Worm (Caenorhabditis elegans) whole organism, L1 larva: Measurements from ENCODE around the gene C37C3.18.

ENCODE experiments used
- C04F5.9 ChIP-seq: sonication (generic microtip); optimal IDR thresholded peaks from 2 replicates; lab custom pipeline; 2016; ENCODE audit warnings: missing genetic modification characterization, missing compliant biosample characterization
- C16A3.4 ChIP-seq: fragments of 150-350 bp; optimal IDR thresholded peaks from 2 replicates; lab custom pipeline; 2014; ENCODE audit warnings: missing biosample characterization, missing genetic modification characterization
- F16B12.6 ChIP-seq: fragments of 150-350 bp; optimal IDR thresholded peaks from 2 replicates; lab custom pipeline; 2014; ENCODE audit warnings: missing biosample characterization, missing genetic modification characterization
- alr-1 ChIP-seq: fragments of 200-800 bp; sonication (Bioruptor generic); optimal IDR thresholded peaks from 2 replicates; lab custom pipeline; 2018; ENCODE audit warnings: borderline replicate concordance, mild to moderate bottlenecking, missing genetic modification characterization, missing compliant biosample characterization
- aly-2 ChIP-seq: fragments of 150-350 bp; optimal IDR thresholded peaks from 2 replicates; lab custom pipeline; 2014; ENCODE audit warnings: missing biosample characterization, missing genetic modification characterization
- blmp-1 ChIP-seq: fragments of 150-350 bp; optimal IDR thresholded peaks from 2 replicates; lab custom pipeline; 2014; ENCODE audit warnings: missing biosample characterization, missing genetic modification characterization
- ceh-90 ChIP-seq: sonication (generic microtip); optimal IDR thresholded peaks from 2 replicates; lab custom pipeline; 2016; ENCODE audit warnings: missing genetic modification characterization, missing compliant biosample characterization
- ces-1 ChIP-seq: fragments of 150-350 bp; optimal IDR thresholded peaks from 2 replicates; lab custom pipeline; 2014; ENCODE audit warnings: missing biosample characterization, missing genetic modification reagents, missing genetic modification characterization
- dpl-1 ChIP-seq, 3 experiments: fragments of 150-350 bp in 2 of 3; sonication (generic microtip) in 1 of 3; optimal IDR thresholded peaks; 2 replicates each; lab custom pipeline; 2014 to 2017; ENCODE audit warnings: missing biosample characterization in 3 of 3, missing genetic modification characterization in 3 of 3, missing genetic modification reagents in 3 of 3
- dsc-1 ChIP-seq: sonication (generic microtip); optimal IDR thresholded peaks from 2 replicates; lab custom pipeline; 2016; ENCODE audit warnings: mild to moderate bottlenecking, missing genetic modification characterization, missing compliant biosample characterization
- efl-1 ChIP-seq, 4 experiments: fragments of 150-350 bp; optimal IDR thresholded peaks in 3 of 4; peaks in 1 of 4; 1 replicate in 1 of 4; 2 replicates in 3 of 4; lab custom pipeline; 2014; ENCODE audit warnings: missing biosample characterization in 2 of 4, missing genetic modification characterization in 2 of 4, missing genetic modification reagents in 2 of 4
- egl-13 ChIP-seq: sonication (generic microtip); optimal IDR thresholded peaks from 2 replicates; lab custom pipeline; 2016; ENCODE audit warnings: missing genotype, missing genetic modification reagents, missing genetic modification characterization, missing compliant biosample characterization
- egl-27 ChIP-seq, 2 experiments: fragments of 150-350 bp in 1 of 2; sonication (generic microtip); optimal IDR thresholded peaks; 3 replicates each; lab custom pipeline; 2017 to 2018; ENCODE audit warnings: missing biosample characterization in 2 of 2, missing genetic modification characterization in 2 of 2, missing genetic modification reagents in 2 of 2
- elt-2 ChIP-seq: sonication (generic microtip); optimal IDR thresholded peaks from 2 replicates; lab custom pipeline; 2016; ENCODE audit warnings: missing genetic modification characterization, mild to moderate bottlenecking, inconsistent platforms, missing compliant biosample characterization, missing genetic modification reagents
- elt-3 ChIP-seq, 6 experiments: fragments of 150-350 bp in 1 of 6; sonication (generic microtip); optimal IDR thresholded peaks; 2 replicates each; lab custom pipeline; 2017 to 2018; ENCODE audit warnings: missing biosample characterization in 6 of 6, missing genetic modification characterization in 6 of 6, inconsistent platforms in 1 of 6
- fkh-10 ChIP-seq: sonication (generic microtip); optimal IDR thresholded peaks from 2 replicates; lab custom pipeline; 2017; ENCODE audit warnings: missing biosample characterization, missing genetic modification reagents, missing genetic modification characterization
- fos-1 ChIP-seq: fragments of 150-350 bp; optimal IDR thresholded peaks from 2 replicates; lab custom pipeline; 2014; ENCODE audit warnings: missing biosample characterization, missing genetic modification characterization
- irx-1 ChIP-seq: sonication (generic microtip); optimal IDR thresholded peaks from 2 replicates; lab custom pipeline; 2016; ENCODE audit warnings: missing genetic modification characterization, missing compliant biosample characterization
- lin-14 ChIP-seq: fragments of 200-800 bp; sonication (Bioruptor generic); optimal IDR thresholded peaks from 2 replicates; lab custom pipeline; 2018; ENCODE audit warnings: mild to moderate bottlenecking, missing genetic modification characterization, moderate library complexity, missing compliant biosample characterization
- lin-15B ChIP-seq: fragments of 150-350 bp; sonication (generic microtip); optimal IDR thresholded peaks from 3 replicates; lab custom pipeline; 2014; ENCODE audit warnings: missing biosample characterization, missing genetic modification characterization
- lin-35 ChIP-seq, 2 experiments: fragments of 150-350 bp; optimal IDR thresholded peaks; 2 replicates each; lab custom pipeline; 2014; ENCODE audit warnings: missing biosample characterization in 2 of 2, missing genetic modification characterization in 2 of 2, missing genetic modification reagents in 2 of 2
- lir-3 ChIP-seq: sonication (generic microtip); optimal IDR thresholded peaks from 2 replicates; lab custom pipeline; 2016; ENCODE audit warnings: mild to moderate bottlenecking, missing genetic modification characterization, moderate library complexity, missing compliant biosample characterization; ENCODE audit not compliant: poor library complexity
- lsy-2 ChIP-seq, 2 experiments: fragments of 150-350 bp; optimal IDR thresholded peaks; 2 replicates each; lab custom pipeline; 2014; ENCODE audit warnings: missing biosample characterization in 2 of 2, missing genetic modification characterization in 2 of 2
- mdl-1 ChIP-seq, 2 experiments: fragments of 150-350 bp; optimal IDR thresholded peaks; 2 replicates each; lab custom pipeline; 2014 to 2017; ENCODE audit warnings: missing biosample characterization in 2 of 2, missing genetic modification characterization in 2 of 2, inconsistent platforms in 1 of 2
- nhr-12 ChIP-seq: sonication (generic microtip); optimal IDR thresholded peaks from 2 replicates; lab custom pipeline; 2017; ENCODE audit warnings: missing biosample characterization, missing genetic modification characterization
- nhr-19 ChIP-seq: fragments of 200-800 bp; sonication (Bioruptor generic); conservative IDR thresholded peaks from 2 replicates; pipeline ENCODE4 v1.3.6; 2022; ENCODE audit warnings: missing genetic modification characterization, missing compliant biosample characterization
- nhr-20 ChIP-seq: sonication (generic microtip); optimal IDR thresholded peaks from 2 replicates; lab custom pipeline; 2016; ENCODE audit warnings: mild to moderate bottlenecking, missing genetic modification characterization, missing compliant biosample characterization
- nhr-237 ChIP-seq: fragments of 150-350 bp; optimal IDR thresholded peaks from 2 replicates; lab custom pipeline; 2014; ENCODE audit warnings: missing biosample characterization, missing genetic modification characterization
- nhr-76 ChIP-seq: sonication (generic microtip); optimal IDR thresholded peaks from 2 replicates; lab custom pipeline; 2017; ENCODE audit warnings: missing biosample characterization, missing genetic modification characterization
- nhr-77 ChIP-seq: fragments of 150-350 bp; optimal IDR thresholded peaks from 2 replicates; lab custom pipeline; 2014; ENCODE audit warnings: missing biosample characterization, missing genetic modification characterization
- nhr-85 ChIP-seq: sonication (generic microtip); peaks from one replicate; lab custom pipeline; 2016; ENCODE audit warnings: missing genetic modification characterization, inconsistent platforms, missing compliant biosample characterization
- pqm-1 ChIP-seq: sonication (generic microtip); optimal IDR thresholded peaks from 3 replicates; lab custom pipeline; 2017; ENCODE audit warnings: missing biosample characterization, missing genetic modification characterization
- rnt-1 ChIP-seq: sonication (generic microtip); optimal IDR thresholded peaks from 2 replicates; lab custom pipeline; 2016; ENCODE audit warnings: mild to moderate bottlenecking, missing genetic modification characterization, moderate library complexity, missing compliant biosample characterization
- snu-23 ChIP-seq: sonication (generic microtip); optimal IDR thresholded peaks from 2 replicates; lab custom pipeline; 2016; ENCODE audit warnings: missing genetic modification characterization, missing compliant biosample characterization
- sox-4 ChIP-seq: sonication (generic microtip); optimal IDR thresholded peaks from 2 replicates; lab custom pipeline; 2016; ENCODE audit warnings: missing genetic modification characterization, missing compliant biosample characterization
- sptf-1 ChIP-seq: fragments of 150-350 bp; optimal IDR thresholded peaks from 2 replicates; lab custom pipeline; 2014; ENCODE audit warnings: missing biosample characterization, missing genetic modification characterization
- sup-37 ChIP-seq: fragments of 200-800 bp; sonication (Bioruptor generic); optimal IDR thresholded peaks from 2 replicates; lab custom pipeline; 2018; ENCODE audit warnings: mild to moderate bottlenecking, missing genetic modification characterization, missing compliant biosample characterization
- swsn-7 ChIP-seq: sonication (generic microtip); optimal IDR thresholded peaks from 2 replicates; lab custom pipeline; 2016; ENCODE audit warnings: missing genetic modification characterization, missing compliant biosample characterization
- tbx-2 ChIP-seq: sonication (generic microtip); optimal IDR thresholded peaks from 2 replicates; lab custom pipeline; 2016; ENCODE audit warnings: missing genetic modification characterization, missing compliant biosample characterization
- unc-30 ChIP-seq: sonication (generic microtip); optimal IDR thresholded peaks from 2 replicates; lab custom pipeline; 2017; ENCODE audit warnings: missing biosample characterization, missing genetic modification characterization
- unc-86 ChIP-seq: sonication (generic microtip); optimal IDR thresholded peaks from 2 replicates; lab custom pipeline; 2016; ENCODE audit warnings: missing genetic modification characterization, missing compliant biosample characterization
- xbp-1 ChIP-seq: sonication (generic microtip); optimal IDR thresholded peaks from 2 replicates; lab custom pipeline; 2016; ENCODE audit warnings: missing genetic modification characterization, missing compliant biosample characterization
- zag-1 ChIP-seq: fragments of 150-350 bp; optimal IDR thresholded peaks from 2 replicates; lab custom pipeline; 2014; ENCODE audit warnings: missing biosample characterization, missing genetic modification characterization
- ztf-4 ChIP-seq: fragments of 150-350 bp; optimal IDR thresholded peaks from 2 replicates; lab custom pipeline; 2014; ENCODE audit warnings: missing biosample characterization, missing genetic modification characterization

C37C3.18 gene

DNA sequence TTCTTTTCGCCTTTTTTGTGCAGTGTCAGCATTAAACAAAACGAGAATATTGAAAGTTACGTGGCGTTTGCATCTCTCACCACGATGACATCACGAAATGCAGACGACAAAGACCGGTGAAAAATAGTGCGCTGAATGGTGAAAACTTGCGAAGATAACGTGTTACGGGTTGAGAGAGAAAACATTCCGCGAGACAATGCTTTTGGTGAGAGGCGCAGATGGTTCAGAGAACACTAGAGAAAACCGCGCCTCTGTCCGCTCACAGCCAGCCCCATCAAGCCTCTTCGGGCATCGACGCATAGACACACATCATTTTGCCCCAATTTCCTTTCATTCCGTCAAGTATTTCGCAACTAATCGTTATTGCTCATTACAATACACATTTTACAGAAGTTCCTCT, at the start of gene C37C3.18, which contains the start of gene C37C3.9 (continued):
- TF ChIP-seq dsc-1 (tag; lab: Kevin White, UChicago) (peak; percentile 52), swsn-7 (peak; percentile 81), tbx-2 (tag; lab: Kevin White, UChicago) (peak; percentile 78), ztf-4 (peak; percentile 39), egl-13 (peak; percentile 5), nhr-85 (tag; lab: Kevin White, UChicago) (peak; percentile 89), unc-86 (tag; lab: Kevin White, UChicago) (peak; percentile 77), lin-14 (GFP tag; lab: Kevin White, UChicago) (peak; percentile 92), lsy-2 (tag; optimal IDR thresholded peaks at IDR 0.05; lab: Kevin White, UChicago) (peak; percentile 72 to 88), sptf-1 (tag; lab: Kevin White, UChicago) (no peak), sup-37 (GFP tag; lab: Kevin White, UChicago) (peak; percentile 22), alr-1 (tag; lab: Kevin White, UChicago) (no peak), blmp-1 (tag; lab: Kevin White, UChicago) (peak; percentile 77), xbp-1 (tag; lab: Kevin White, UChicago) (peak; percentile 85)

DNA sequence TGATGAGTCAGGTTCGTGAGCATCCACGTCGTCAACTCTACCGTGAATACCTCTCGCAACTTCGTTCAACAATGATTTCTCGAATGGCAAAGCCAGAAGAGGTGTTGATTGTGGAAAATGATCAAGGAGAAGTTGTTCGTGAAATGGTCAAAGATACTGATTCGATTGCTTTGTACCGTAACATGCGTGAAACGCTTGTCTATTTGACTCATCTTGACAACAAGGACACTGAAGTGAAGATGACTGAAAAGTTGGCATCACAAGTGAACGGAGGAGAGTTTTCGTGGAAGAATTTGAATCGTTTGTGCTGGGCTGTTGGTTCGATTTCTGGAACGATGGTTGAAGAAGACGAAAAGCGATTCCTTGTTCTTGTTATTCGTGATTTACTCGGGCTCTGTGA, 48.2 kb upstream of the C37C3.18 start:
- TF ChIP-seq nhr-237 (tag; lab: Kevin White, UChicago) (no peak), egl-27 (tag; optimal IDR thresholded peaks at IDR 0.05; lab: Kevin White, UChicago) (no peak), ces-1 (GFP tag; lab: Kevin White, UChicago) (no peak), lin-14 (GFP tag; lab: Kevin White, UChicago) (no peak), unc-30 (tag; lab: Kevin White, UChicago) (no peak), F16B12.6 (tag; lab: Kevin White, UChicago) (no peak), dpl-1 (GFP tag; optimal IDR thresholded peaks at IDR 0.05; lab: Kevin White, UChicago) (no peak), sox-4 (tag; lab: Kevin White, UChicago) (no peak), unc-86 (tag; lab: Kevin White, UChicago) (no peak), nhr-76 (tag; lab: Kevin White, UChicago) (no peak), nhr-77 (tag; lab: Kevin White, UChicago) (no peak)

DNA sequence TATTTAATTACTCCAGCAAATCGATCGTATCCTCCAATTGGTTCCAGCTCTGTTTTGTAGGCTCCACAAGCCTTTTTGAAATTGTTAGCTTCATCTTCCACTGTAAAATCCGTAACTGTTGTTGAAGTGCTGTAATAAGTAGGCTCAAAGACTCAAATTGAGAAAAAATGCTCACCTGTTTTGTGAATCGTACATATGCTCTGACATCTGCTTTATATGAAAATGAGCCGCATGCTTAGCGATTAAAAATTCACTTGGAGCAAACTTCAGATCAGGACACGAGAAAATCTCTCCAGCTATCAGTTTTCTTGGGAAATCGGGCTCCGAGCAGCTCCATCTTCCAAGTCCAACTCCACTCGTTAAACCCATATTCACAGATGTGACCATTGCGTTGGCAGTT, 46.3 kb upstream of the C37C3.18 start:
- TF ChIP-seq nhr-12 (tag; lab: Kevin White, UChicago) (no peak), sox-4 (tag; lab: Kevin White, UChicago) (no peak), alr-1 (tag; lab: Kevin White, UChicago) (no peak), irx-1 (no peak), pqm-1 (tag; lab: Kevin White, UChicago) (no peak), efl-1 (optimal IDR thresholded peaks at IDR 0.05; lab: Kevin White, UChicago) (no peak), efl-1 (GFP tag; optimal IDR thresholded peaks at IDR 0.05 in 1 of 2; lab: Kevin White, UChicago) (peak in 1 of 2 experiments; percentile 59), mdl-1 (tag; optimal IDR thresholded peaks at IDR 0.05; lab: Kevin White, UChicago) (no peak), fos-1 (tag; lab: Kevin White, UChicago) (no peak)

DNA sequence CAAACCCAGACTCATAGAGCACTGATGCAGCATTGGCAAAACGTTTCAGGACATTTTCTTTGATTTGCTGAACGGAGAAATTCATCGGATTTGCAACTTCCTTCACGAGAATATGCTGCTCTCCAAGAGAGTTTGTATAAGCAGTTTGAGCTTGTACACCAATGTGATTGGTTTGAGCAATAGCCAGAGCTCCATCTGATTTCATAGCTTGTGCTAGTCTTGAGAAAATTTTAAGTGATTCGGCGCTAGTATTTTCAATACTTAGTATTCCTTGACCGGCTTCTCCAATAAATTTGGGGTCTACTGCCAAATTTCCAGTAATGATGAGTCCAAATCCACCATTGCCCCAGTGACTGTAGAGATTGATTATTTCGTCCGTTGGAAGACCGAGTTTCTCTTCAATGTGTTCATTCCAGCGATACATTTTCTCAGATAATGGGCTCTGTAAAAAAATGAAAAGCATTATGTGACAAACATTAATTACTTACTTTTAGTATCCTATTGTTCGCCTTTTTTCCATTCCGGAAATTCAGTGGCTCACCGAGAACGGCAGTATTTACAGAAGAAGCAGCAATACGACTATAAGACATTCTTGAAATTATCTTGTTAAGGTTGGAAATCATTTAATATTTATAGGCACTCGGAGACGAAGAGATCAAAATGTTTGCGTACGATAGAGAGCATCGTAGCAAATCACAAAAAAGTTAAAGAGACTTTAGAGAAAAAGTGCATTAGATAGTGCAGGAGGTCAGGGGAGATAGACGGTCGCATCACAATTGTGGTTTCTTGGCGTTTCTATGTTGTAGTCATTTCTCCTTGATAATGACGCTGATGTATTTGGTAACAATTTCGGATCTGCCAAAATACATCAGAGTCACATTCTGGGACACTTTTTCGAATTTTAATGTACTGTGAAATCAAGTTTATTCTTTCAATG, 45.2 kb upstream of the C37C3.18 start, which contains the start of gene ZK742.3:
Gene ZK742.3, minus strand, starts transcription at position 593 of the 937 bp plus-strand sequence.
- TF ChIP-seq nhr-19 (GFP tag; lab: Robert Waterston, UW) (no peak), lin-15B (tag; lab: Kevin White, UChicago) (no peak), lir-3 (tag; lab: Kevin White, UChicago) (no peak), elt-3 (tag; optimal IDR thresholded peaks at IDR 0.05; lab: Kevin White, UChicago) (no peak), C04F5.9 (tag; lab: Kevin White, UChicago) (no peak), mdl-1 (tag; optimal IDR thresholded peaks at IDR 0.05; lab: Kevin White, UChicago) (no peak), lin-35 (GFP tag; optimal IDR thresholded peaks at IDR 0.05; lab: Kevin White, UChicago) (peak in 1 of 2 experiments; percentile 36), zag-1 (tag; lab: Kevin White, UChicago) (no peak), blmp-1 (tag; lab: Kevin White, UChicago) (no peak), nhr-20 (tag; lab: Kevin White, UChicago) (peak; percentile 22), nhr-237 (tag; lab: Kevin White, UChicago) (no peak), nhr-77 (tag; lab: Kevin White, UChicago) (no peak), ceh-90 (tag; lab: Kevin White, UChicago) (no peak), fkh-10 (GFP tag; lab: Kevin White, UChicago) (no peak), elt-2 (no peak), nhr-12 (tag; lab: Kevin White, UChicago) (no peak), C16A3.4 (no peak), lin-14 (GFP tag; lab: Kevin White, UChicago) (peak; percentile 28), aly-2 (tag; lab: Kevin White, UChicago) (no peak), snu-23 (GFP tag; lab: Kevin White, UChicago) (peak; percentile 19), rnt-1 (no peak), nhr-76 (tag; lab: Kevin White, UChicago) (no peak)
